Worm (Caenorhabditis elegans) whole organism, midembryonic: ENCODE results near the gene fbxa-31.
"Not testable (repeated sequence)": the region's sequence is repeated elsewhere in the genome, so short reads cannot be mapped to it uniquely, and the experiment has no call there.

Experiments used
- T22C8.4 ChIP-seq: fragments of 200-800 bp; sonication (Bioruptor generic); IDR thresholded peaks from 2 replicates; pipeline ENCODE4 v1.3.6; 2022; ENCODE audit warnings: missing genetic modification characterization, missing compliant biosample characterization
- cog-1 ChIP-seq: sonication (generic microtip); optimal IDR thresholded peaks from 2 replicates; lab custom pipeline; 2016; ENCODE audit warnings: missing genetic modification characterization, missing compliant biosample characterization
- flt-1 ChIP-seq: fragments of 200-800 bp; sonication (Bioruptor generic); IDR thresholded peaks from 2 replicates; pipeline ENCODE4 v1.3.6; 2022; ENCODE audit warnings: missing genetic modification characterization, missing compliant biosample characterization
- klf-2 ChIP-seq: fragments of 200-800 bp; sonication (Bioruptor generic); conservative IDR thresholded peaks from 2 replicates; pipeline ENCODE4 v1.3.6; 2022; ENCODE audit warnings: missing genetic modification reagents, missing genetic modification characterization, missing compliant biosample characterization
- med-1 ChIP-seq: sonication (generic microtip); optimal IDR thresholded peaks from 2 replicates; lab custom pipeline; 2017; ENCODE audit warnings: missing genetic modification characterization, mild to moderate bottlenecking, missing compliant biosample characterization, antibody characterized with exemption, missing genetic modification reagents; ENCODE audit not compliant: insufficient read depth
- ref-1 ChIP-seq: fragments of 200-800 bp; sonication (Bioruptor generic); conservative IDR thresholded peaks from 2 replicates; pipeline ENCODE4 v1.3.6; 2022; ENCODE audit warnings: missing genetic modification reagents, missing genetic modification characterization, missing compliant biosample characterization
- tab-1 ChIP-seq: fragments of 200-800 bp; sonication (Bioruptor generic); IDR thresholded peaks from 2 replicates; pipeline ENCODE4 v1.3.6; 2022; ENCODE audit warnings: missing genetic modification characterization, missing compliant biosample characterization
- ztf-23 ChIP-seq: fragments of 200-800 bp; sonication (Bioruptor generic); IDR thresholded peaks from 2 replicates; pipeline ENCODE4 v1.3.6; 2022; ENCODE audit warnings: missing genetic modification reagents, missing genetic modification characterization, missing compliant biosample characterization
- ztf-29 ChIP-seq: fragments of 200-800 bp; sonication (Bioruptor generic); IDR thresholded peaks from 2 replicates; pipeline ENCODE4 v1.3.6; 2022; ENCODE audit warnings: missing genetic modification reagents, missing genetic modification characterization, missing compliant biosample characterization

fbxa-31 gene

ce11 chrIII:1266799-1267198, 4.4 kb downstream of the fbxa-31 start, which contains the start of gene fbxa-151:
fbxa-151 (minus strand) TSS chrIII:1266899.
- TF ChIP-seq cog-1; ref-1 (GFP tag; lab: Robert Waterston, UW); ztf-23 (GFP tag; lab: Robert Waterston, UW): not testable (repeated sequence)

- not testable (repeated sequence) for TF ChIP-seq ref-1, ztf-29, T22C8.4 (GFP tag; lab: Robert Waterston, UW)
Measured at ce11 chrIII:1263692-1264091, 7.5 kb downstream of the fbxa-31 start, which contains the start of gene srz-9. srz-9 (plus strand) TSS chrIII:1263992.

ce11 chrIII:1258358-1258757, 12.9 kb downstream of the fbxa-31 start, which contains the start of gene fbxa-78:
fbxa-78 (minus strand) TSS chrIII:1258458.
- not testable (repeated sequence) for TF ChIP-seq ztf-23 (GFP tag; lab: Robert Waterston, UW); med-1 (GFP tag; lab: Kevin White, UChicago); tab-1 (GFP tag; lab: Robert Waterston, UW)

ce11 chrIII:1256519-1256918, 14.7 kb downstream of the fbxa-31 start, which contains the start of gene fbxa-208:
fbxa-208 (plus strand) TSS chrIII:1256819.
- not testable (repeated sequence) for TF ChIP-seq ztf-23, T22C8.4, ref-1 (GFP tag; lab: Robert Waterston, UW)

ce11 chrIII:1252412-1253207, 18.6 kb downstream of the fbxa-31 start:
- TF ChIP-seq ztf-23 (GFP tag; lab: Robert Waterston, UW) (peak; percentile 29; the same call in 1 of the 2 replicates), ztf-29 (GFP tag; lab: Robert Waterston, UW) (0 out of 2 replicates have a peak, but pooled peaks have one; percentile 19)

ce11 chrIII:1249111-1249583, 22.1 kb downstream of the fbxa-31 start, which contains the start of the genes fbxa-76 and fbxa-77:
fbxa-76 (minus strand) TSS chrIII:1249161.
fbxa-77 (plus strand) TSS chrIII:1249475.
- TF ChIP-seq med-1 (GFP tag; lab: Kevin White, UChicago) (no peak), T22C8.4 (GFP tag; lab: Robert Waterston, UW) (no peak), cog-1 (no peak), ref-1 (GFP tag; lab: Robert Waterston, UW) (no peak), flt-1 (GFP tag; lab: Robert Waterston, UW) (no peak), tab-1 (GFP tag; lab: Robert Waterston, UW) (no peak), ztf-23 (GFP tag; lab: Robert Waterston, UW) (no peak), ztf-29 (GFP tag; lab: Robert Waterston, UW) (no peak), klf-2 (no peak)

- TF ChIP-seq cog-1 (no peak), med-1 (GFP tag; lab: Kevin White, UChicago) (no peak), ztf-29 (GFP tag; lab: Robert Waterston, UW) (no peak), tab-1 (GFP tag; lab: Robert Waterston, UW) (no peak), klf-2 (no peak), ztf-23 (GFP tag; lab: Robert Waterston, UW) (no peak), flt-1 (GFP tag; lab: Robert Waterston, UW) (no peak), ref-1 (GFP tag; lab: Robert Waterston, UW) (no peak), T22C8.4 (GFP tag; lab: Robert Waterston, UW) (no peak)
Measured at ce11 chrIII:1248335-1248734, 22.9 kb downstream of the fbxa-31 start.

- TF ChIP-seq T22C8.4 (GFP tag; lab: Robert Waterston, UW) (no peak), ztf-29 (GFP tag; lab: Robert Waterston, UW) (no peak), klf-2 (no peak), ref-1 (GFP tag; lab: Robert Waterston, UW) (no peak), flt-1 (GFP tag; lab: Robert Waterston, UW) (no peak), ztf-23 (GFP tag; lab: Robert Waterston, UW) (no peak), cog-1 (no peak), med-1 (GFP tag; lab: Kevin White, UChicago) (no peak)
Measured at ce11 chrIII:1243199-1243598, 28.0 kb downstream of the fbxa-31 start, which contains the start of gene fbxa-63. fbxa-63 (plus strand) TSS chrIII:1243508.

- TF ChIP-seq flt-1 (GFP tag; lab: Robert Waterston, UW) = no peak
- no peak for TF ChIP-seq tab-1 (GFP tag; lab: Robert Waterston, UW)
- no peak for TF ChIP-seq ztf-23 (GFP tag; lab: Robert Waterston, UW)
- TF ChIP-seq med-1 (GFP tag; lab: Kevin White, UChicago) = no peak
- no peak for TF ChIP-seq klf-2
- no peak for TF ChIP-seq ref-1 (GFP tag; lab: Robert Waterston, UW)
- TF ChIP-seq T22C8.4 (GFP tag; lab: Robert Waterston, UW) = no peak
- no peak for TF ChIP-seq ztf-29 (GFP tag; lab: Robert Waterston, UW)
- no peak for TF ChIP-seq cog-1
Measured at ce11 chrIII:1238704-1239103, 32.5 kb downstream of the fbxa-31 start, which contains the start of gene fbxa-61. fbxa-61 (plus strand) TSS chrIII:1239048.

- TF ChIP-seq ztf-29 (GFP tag; lab: Robert Waterston, UW) (no peak), cog-1 (no peak), tab-1 (GFP tag; lab: Robert Waterston, UW) (no peak), flt-1 (GFP tag; lab: Robert Waterston, UW) (no peak), ref-1 (GFP tag; lab: Robert Waterston, UW) (no peak), klf-2 (no peak), med-1 (GFP tag; lab: Kevin White, UChicago) (no peak), ztf-23 (GFP tag; lab: Robert Waterston, UW) (no peak), T22C8.4 (GFP tag; lab: Robert Waterston, UW) (no peak)
Measured at ce11 chrIII:1231186-1231585, 40.0 kb downstream of the fbxa-31 start.
